Worm (Caenorhabditis elegans) whole organism, early embryonic: ENCODE results near the gene Y49F6B.2.

Experiments
- B0310.2 ChIP-seq: sonication (generic microtip); optimal IDR thresholded peaks from 2 replicates; lab custom pipeline; 2016; ENCODE audit warnings: mild to moderate bottlenecking, missing genetic modification characterization, missing compliant biosample characterization
- F13C5.2 ChIP-seq: sonication (generic microtip); optimal IDR thresholded peaks from 2 replicates; lab custom pipeline; 2017; ENCODE audit warnings: mild to moderate bottlenecking, missing genetic modification characterization, inconsistent platforms, missing compliant biosample characterization
- ama-1 ChIP-seq: fragments of 150-350 bp; optimal IDR thresholded peaks from 2 replicates; lab custom pipeline; 2014
- ceh-13 ChIP-seq: fragments of 200-800 bp; sonication (Bioruptor generic); optimal IDR thresholded peaks from 2 replicates; lab custom pipeline; 2018; ENCODE audit warnings: mild to moderate bottlenecking, missing genetic modification characterization, missing compliant biosample characterization
- ceh-36 ChIP-seq: sonication (generic microtip); optimal IDR thresholded peaks from 2 replicates; lab custom pipeline; 2016; ENCODE audit warnings: missing genetic modification characterization, inconsistent platforms, missing compliant biosample characterization
- ets-7 ChIP-seq: sonication (generic microtip); optimal IDR thresholded peaks from 2 replicates; lab custom pipeline; 2016; ENCODE audit warnings: missing genotype, missing genetic modification characterization, missing compliant biosample characterization
- flt-1 ChIP-seq: fragments of 200-800 bp; sonication (Bioruptor generic); IDR thresholded peaks from 2 replicates; pipeline ENCODE4 v1.3.6; 2022; ENCODE audit warnings: missing genetic modification characterization, missing compliant biosample characterization
- hmbx-1 ChIP-seq: sonication (generic microtip); optimal IDR thresholded peaks from 2 replicates; lab custom pipeline; 2016; ENCODE audit warnings: mild to moderate bottlenecking, missing genetic modification characterization, missing compliant biosample characterization
- hmg-4 ChIP-seq: fragments of 200-800 bp; sonication (Bioruptor generic); optimal IDR thresholded peaks from 2 replicates; lab custom pipeline; 2018; ENCODE audit warnings: mild to moderate bottlenecking, missing genetic modification characterization, missing compliant biosample characterization
- sea-1 ChIP-seq: fragments of 200-800 bp; sonication (Bioruptor generic); conservative IDR thresholded peaks from 2 replicates; pipeline ENCODE4 v1.3.6; 2022; ENCODE audit warnings: missing genetic modification characterization, missing compliant biosample characterization
- tbx-11 ChIP-seq: fragments of 200-800 bp; sonication (Bioruptor generic); IDR thresholded peaks from 2 replicates; pipeline ENCODE4 v1.3.6; 2022; ENCODE audit warnings: missing genetic modification characterization, missing compliant biosample characterization
- tbx-37 ChIP-seq: fragments of 200-800 bp; sonication (Bioruptor generic); conservative IDR thresholded peaks from 2 replicates; pipeline ENCODE4 v1.3.6; 2022; ENCODE audit warnings: missing genetic modification reagents, missing genetic modification characterization, missing compliant biosample characterization
- tra-4 ChIP-seq: sonication (generic microtip); optimal IDR thresholded peaks from 2 replicates; lab custom pipeline; 2017; ENCODE audit warnings: missing genetic modification characterization, missing compliant biosample characterization

DNA sequence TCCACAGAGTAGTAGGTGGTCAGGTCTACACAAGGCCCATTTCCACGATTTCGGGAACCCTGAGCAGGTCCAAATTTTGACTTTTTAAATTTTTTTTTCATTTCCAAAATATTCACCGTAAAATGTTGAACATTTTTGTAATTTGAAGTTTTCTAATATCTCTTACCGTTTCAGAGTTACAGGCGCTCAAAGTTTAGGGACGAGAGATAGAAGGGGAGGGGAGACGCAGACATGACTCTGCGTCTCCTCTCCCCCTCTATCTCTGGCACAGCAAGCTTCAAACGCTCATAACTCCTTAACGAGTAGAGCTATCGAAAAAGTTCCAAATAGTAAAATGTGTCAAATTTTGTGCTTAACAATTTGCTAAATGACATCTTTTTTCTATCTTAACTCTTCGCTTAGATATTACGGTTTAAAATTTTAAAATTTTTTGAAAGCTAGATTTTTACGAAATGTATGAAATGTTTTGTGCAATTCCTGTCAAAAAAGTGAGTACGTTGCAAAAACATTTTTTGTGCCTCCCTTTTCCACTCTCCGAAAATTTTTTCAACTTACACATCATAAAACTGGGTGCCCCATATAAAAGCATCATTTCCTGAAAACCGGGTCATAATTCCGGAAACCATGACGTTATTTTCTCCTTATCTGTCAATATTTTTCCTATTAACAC, 12.8 kb downstream of the Y49F6B.2 start, which contains the start of the genes Y49F6B.14 and clec-125:
- no peak for TF ChIP-seq ama-1 (lab: Kevin White, UChicago)
- TF ChIP-seq F13C5.2: no peak
- TF ChIP-seq hmg-4 (GFP tag; lab: Kevin White, UChicago): no peak
- TF ChIP-seq tbx-11 (GFP tag; lab: Robert Waterston, UW): no peak
- TF ChIP-seq hmbx-1: no peak
- TF ChIP-seq sea-1 (GFP tag; lab: Robert Waterston, UW): no peak
- no peak for TF ChIP-seq ceh-13 (GFP tag; lab: Kevin White, UChicago)
- TF ChIP-seq tbx-37 (GFP tag; lab: Robert Waterston, UW): no peak
- TF ChIP-seq ets-7 (tag; lab: Kevin White, UChicago): no peak
- no peak for TF ChIP-seq B0310.2 (tag; lab: Kevin White, UChicago)
- no peak for TF ChIP-seq flt-1 (GFP tag; lab: Robert Waterston, UW)
- no peak for TF ChIP-seq tra-4 (tag; lab: Kevin White, UChicago)
- TF ChIP-seq ceh-36 (tag; lab: Kevin White, UChicago): no peak
